Fruit fly (Drosophila melanogaster) whole organism, embryonic: ENCODE results near the gene CkIIalpha-i3.

Experiments
- ATbp ChIP-seq: fragments of 200-800 bp; sonication (Bioruptor generic); optimal IDR thresholded peaks from 2 replicates; lab custom pipeline; 2017; ENCODE audit warnings: missing biosample characterization, mild to moderate bottlenecking, missing genetic modification characterization, missing genetic modification reagents
- CG10209 ChIP-seq: fragments of 200-800 bp; sonication (Bioruptor generic); optimal IDR thresholded peaks from 3 replicates; lab custom pipeline; 2017; ENCODE audit warnings: missing biosample characterization, mild to moderate bottlenecking, missing genetic modification characterization, missing genetic modification reagents
- CG10366 ChIP-seq: fragments of 200-800 bp; sonication (Bioruptor generic); IDR thresholded peaks from 2 replicates; pipeline ENCODE4 v1.3.6; 2022; ENCODE audit warnings: missing biosample characterization, missing genetic modification characterization
- CG10462 ChIP-seq: fragments of 200-800 bp; sonication (Bioruptor generic); optimal IDR thresholded peaks from 2 replicates; lab custom pipeline; 2016; ENCODE audit warnings: missing biosample characterization, missing genetic modification characterization
- CG10654 ChIP-seq: fragments of 200-800 bp; sonication (Bioruptor generic); optimal IDR thresholded peaks from 2 replicates; lab custom pipeline; 2016; ENCODE audit warnings: missing biosample characterization, missing genetic modification characterization
- CG11560 ChIP-seq: fragments of 200-800 bp; sonication (Bioruptor generic); IDR thresholded peaks from 3 replicates; pipeline ENCODE4 v1.3.6; 2022; ENCODE audit warnings: missing biosample characterization, missing genetic modification characterization
- CG12744 ChIP-seq: fragments of 200-800 bp; sonication (Bioruptor generic); optimal IDR thresholded peaks from 2 replicates; lab custom pipeline; 2016; ENCODE audit warnings: missing biosample characterization, missing genetic modification characterization
- CG12942 ChIP-seq: fragments of 200-800 bp; sonication (Bioruptor generic); optimal IDR thresholded peaks from 3 replicates; lab custom pipeline; 2016; ENCODE audit warnings: missing biosample characterization, missing genetic modification characterization
- CG13775 ChIP-seq: fragments of 200-800 bp; sonication (Bioruptor generic); optimal IDR thresholded peaks from 3 replicates; lab custom pipeline; 2017; ENCODE audit warnings: missing biosample characterization, mild to moderate bottlenecking, missing genetic modification characterization
- CG14441 ChIP-seq: fragments of 200-800 bp; sonication (Bioruptor generic); IDR thresholded peaks from 2 replicates; pipeline ENCODE4 v1.3.6; 2022; ENCODE audit warnings: missing biosample characterization, missing genetic modification characterization
- CG1832 ChIP-seq: fragments of 200-800 bp; sonication (Bioruptor generic); optimal IDR thresholded peaks from 2 replicates; lab custom pipeline; 2017; ENCODE audit warnings: missing biosample characterization, mild to moderate bottlenecking, missing genetic modification characterization, inconsistent platforms
- CG32767 ChIP-seq: fragments of 200-800 bp; sonication (Bioruptor generic); IDR thresholded peaks from 2 replicates; pipeline ENCODE4 v1.3.6; 2022; ENCODE audit warnings: missing biosample characterization, missing genetic modification characterization
- CG4404 ChIP-seq: fragments of 200-800 bp; sonication (Bioruptor generic); IDR thresholded peaks from 2 replicates; pipeline ENCODE4 v1.3.6; 2022; ENCODE audit warnings: missing biosample characterization, missing genetic modification characterization
- CG4820 ChIP-seq: fragments of 200-800 bp; sonication (Bioruptor generic); optimal IDR thresholded peaks from 3 replicates; lab custom pipeline; 2016; ENCODE audit warnings: missing biosample characterization, missing genetic modification characterization
- CG5245 ChIP-seq: fragments of 200-800 bp; sonication (Bioruptor generic); optimal IDR thresholded peaks from 3 replicates; lab custom pipeline; 2016; ENCODE audit warnings: missing biosample characterization, missing genetic modification characterization
- CG6765 ChIP-seq: fragments of 200-800 bp; sonication (Bioruptor generic); optimal IDR thresholded peaks from 3 replicates; lab custom pipeline; 2017; ENCODE audit warnings: missing biosample characterization, mild to moderate bottlenecking, missing genetic modification characterization
- CG7357 ChIP-seq: fragments of 200-800 bp; sonication (Bioruptor generic); IDR thresholded peaks from 3 replicates; pipeline ENCODE4 v1.3.6; 2022; ENCODE audit warnings: missing biosample characterization, missing genetic modification characterization
- CG7745 ChIP-seq: fragments of 200-800 bp; sonication (Bioruptor generic); optimal IDR thresholded peaks from 2 replicates; lab custom pipeline; 2018; ENCODE audit warnings: missing biosample characterization, mild to moderate bottlenecking, missing genetic modification characterization, moderate library complexity
- CG7786 ChIP-seq: fragments of 200-800 bp; sonication (Bioruptor generic); optimal IDR thresholded peaks from 2 replicates; lab custom pipeline; 2016; ENCODE audit warnings: missing biosample characterization, missing genetic modification characterization
- CG8089 ChIP-seq: fragments of 200-800 bp; sonication (Bioruptor generic); optimal IDR thresholded peaks from 3 replicates; lab custom pipeline; 2016; ENCODE audit warnings: missing biosample characterization, missing genetic modification characterization
- CG8765 ChIP-seq: fragments of 200-800 bp; sonication (Bioruptor generic); IDR thresholded peaks from 2 replicates; pipeline ENCODE4 v1.3.6; 2022; ENCODE audit warnings: missing biosample characterization, missing genetic modification characterization
- CG9215 ChIP-seq: fragments of 200-800 bp; sonication (Bioruptor generic); IDR thresholded peaks from 2 replicates; pipeline ENCODE4 v1.3.6; 2022; ENCODE audit warnings: missing biosample characterization, missing genetic modification characterization
- CG9817 ChIP-seq: fragments of 200-800 bp; sonication (Bioruptor generic); optimal IDR thresholded peaks from 2 replicates; lab custom pipeline; 2018; ENCODE audit warnings: missing biosample characterization, mild to moderate bottlenecking, missing genetic modification characterization, moderate library complexity
- Deaf1 ChIP-seq: fragments of 200-800 bp; optimal IDR thresholded peaks from 3 replicates; lab custom pipeline; 2019; ENCODE audit warnings: missing biosample characterization, mild to moderate bottlenecking, missing genetic modification characterization, moderate library complexity
- Elba2 ChIP-seq: fragments of 200-800 bp; sonication (Bioruptor generic); optimal IDR thresholded peaks from 3 replicates; lab custom pipeline; 2016; ENCODE audit warnings: missing biosample characterization, missing genetic modification characterization
- GATAe ChIP-seq: fragments of 200-800 bp; sonication (Bioruptor generic); conservative IDR thresholded peaks from 2 replicates; pipeline ENCODE4 v1.3.6; 2022; ENCODE audit warnings: missing biosample characterization, missing genetic modification characterization
- HLH54F ChIP-seq: fragments of 200-800 bp; sonication (Bioruptor generic); optimal IDR thresholded peaks from 3 replicates; lab custom pipeline; 2016; ENCODE audit warnings: missing biosample characterization, missing genetic modification characterization
- HLHmδ ChIP-seq: fragments of 200-800 bp; sonication (Bioruptor generic); optimal IDR thresholded peaks from 2 replicates; lab custom pipeline; 2018; ENCODE audit warnings: missing biosample characterization, mild to moderate bottlenecking, missing genetic modification characterization, moderate library complexity
- HmgZ ChIP-seq: fragments of 200-800 bp; sonication (Bioruptor generic); optimal IDR thresholded peaks from 2 replicates; lab custom pipeline; 2018; ENCODE audit warnings: missing biosample characterization, mild to moderate bottlenecking, missing genetic modification characterization
- Hmr ChIP-seq: fragments of 200-800 bp; sonication (Bioruptor generic); optimal IDR thresholded peaks from 3 replicates; lab custom pipeline; 2017; ENCODE audit warnings: mild to moderate bottlenecking, missing biosample characterization, missing genetic modification reagents, missing genetic modification characterization
- Lim3 ChIP-seq: fragments of 200-800 bp; sonication (Bioruptor generic); IDR thresholded peaks from 2 replicates; pipeline ENCODE4 v1.3.6; 2022; ENCODE audit warnings: missing biosample characterization, missing genetic modification characterization
- Lpt ChIP-seq: fragments of >200 bp; optimal IDR thresholded peaks from 2 replicates; lab custom pipeline; 2018; ENCODE audit warnings: missing biosample characterization, missing genetic modification characterization
- Neu2 ChIP-seq: fragments of 200-800 bp; sonication (Bioruptor generic); optimal IDR thresholded peaks from 3 replicates; lab custom pipeline; 2016; ENCODE audit warnings: missing biosample characterization, missing genetic modification characterization, borderline replicate concordance
- Oaz ChIP-seq: fragments of 200-800 bp; sonication (Bioruptor generic); IDR thresholded peaks from 2 replicates; pipeline ENCODE4 v1.3.6; 2022; ENCODE audit warnings: missing biosample characterization, missing genetic modification characterization
- Tbp ChIP-seq: fragments of >200 bp; optimal IDR thresholded peaks from 2 replicates; lab custom pipeline; 2018; ENCODE audit warnings: missing biosample characterization, missing genetic modification characterization
- Xrp1 ChIP-seq: fragments of 200-800 bp; sonication (Bioruptor generic); IDR thresholded peaks from 2 replicates; pipeline ENCODE4 v1.3.6; 2022; ENCODE audit warnings: missing biosample characterization, missing genetic modification characterization
- eve ChIP-seq, 2 experiments: fragments of >200 bp; optimal IDR thresholded peaks; 2 replicates each; lab custom pipeline; 2017; ENCODE audit warnings: missing biosample characterization in 2 of 2, missing genetic modification characterization in 2 of 2
- eyg ChIP-seq: fragments of 200-800 bp; sonication (Bioruptor generic); optimal IDR thresholded peaks from 3 replicates; lab custom pipeline; 2016; ENCODE audit warnings: missing biosample characterization, missing genetic modification characterization
- gcm ChIP-seq: fragments of 200-800 bp; sonication (Bioruptor generic); optimal IDR thresholded peaks from 2 replicates; lab custom pipeline; 2019; ENCODE audit warnings: missing biosample characterization, mild to moderate bottlenecking, missing genetic modification characterization, moderate library complexity
- gsb-n ChIP-seq: fragments of 200-800 bp; sonication (Bioruptor generic); optimal IDR thresholded peaks from 3 replicates; lab custom pipeline; 2018; ENCODE audit warnings: missing biosample characterization, mild to moderate bottlenecking, missing genetic modification characterization
- hth ChIP-seq: fragments of >200 bp; optimal IDR thresholded peaks from 2 replicates; lab custom pipeline; 2017; ENCODE audit warnings: inconsistent platforms
- inv ChIP-seq: fragments of 200-800 bp; sonication (Bioruptor generic); IDR thresholded peaks from 2 replicates; pipeline ENCODE4 v1.3.6; 2022; ENCODE audit warnings: missing biosample characterization, missing genetic modification characterization; ENCODE audit not compliant: partially characterized antibody
- jing ChIP-seq: fragments of 200-800 bp; sonication (Bioruptor generic); optimal IDR thresholded peaks from 2 replicates; lab custom pipeline; 2018; ENCODE audit warnings: missing biosample characterization, mild to moderate bottlenecking, missing genetic modification characterization
- ken ChIP-seq: fragments of 200-800 bp; sonication (Bioruptor generic); IDR thresholded peaks from 3 replicates; pipeline ENCODE4 v1.3.6; 2022; ENCODE audit warnings: missing biosample characterization, missing genetic modification characterization
- lab ChIP-seq: fragments of 200-800 bp; sonication (Bioruptor generic); optimal IDR thresholded peaks from 3 replicates; lab custom pipeline; 2017; ENCODE audit warnings: missing biosample characterization, missing genetic modification characterization, mild to moderate bottlenecking, moderate library complexity, missing genetic modification reagents
- peb ChIP-seq: fragments of 200-800 bp; sonication (Bioruptor generic); IDR thresholded peaks from 2 replicates; pipeline ENCODE4 v1.3.6; 2022; ENCODE audit warnings: missing biosample characterization, missing genetic modification characterization
- run ChIP-seq: fragments of 200-800 bp; sonication (Bioruptor generic); optimal IDR thresholded peaks from 3 replicates; lab custom pipeline; 2018; ENCODE audit warnings: missing biosample characterization, mild to moderate bottlenecking, missing genetic modification characterization
- sna ChIP-seq: fragments of 200-800 bp; sonication (Bioruptor generic); IDR thresholded peaks from 2 replicates; pipeline ENCODE4 v1.3.6; 2022; ENCODE audit warnings: missing biosample characterization, missing genetic modification characterization; ENCODE audit not compliant: partially characterized antibody
- sr ChIP-seq: fragments of 200-800 bp; sonication (Bioruptor generic); IDR thresholded peaks from 3 replicates; pipeline ENCODE4 v1.3.6; 2022; ENCODE audit warnings: missing biosample characterization, missing genetic modification characterization
- ssp ChIP-seq: fragments of 200-800 bp; sonication (Bioruptor generic); IDR thresholded peaks from 2 replicates; pipeline ENCODE4 v1.3.6; 2022; ENCODE audit warnings: missing biosample characterization, missing genetic modification characterization
- zfh2 ChIP-seq: fragments of 200-800 bp; sonication (Bioruptor generic); optimal IDR thresholded peaks from 2 replicates; lab custom pipeline; 2016; ENCODE audit warnings: missing biosample characterization, missing genetic modification characterization

Gene CkIIalpha-i3

DNA sequence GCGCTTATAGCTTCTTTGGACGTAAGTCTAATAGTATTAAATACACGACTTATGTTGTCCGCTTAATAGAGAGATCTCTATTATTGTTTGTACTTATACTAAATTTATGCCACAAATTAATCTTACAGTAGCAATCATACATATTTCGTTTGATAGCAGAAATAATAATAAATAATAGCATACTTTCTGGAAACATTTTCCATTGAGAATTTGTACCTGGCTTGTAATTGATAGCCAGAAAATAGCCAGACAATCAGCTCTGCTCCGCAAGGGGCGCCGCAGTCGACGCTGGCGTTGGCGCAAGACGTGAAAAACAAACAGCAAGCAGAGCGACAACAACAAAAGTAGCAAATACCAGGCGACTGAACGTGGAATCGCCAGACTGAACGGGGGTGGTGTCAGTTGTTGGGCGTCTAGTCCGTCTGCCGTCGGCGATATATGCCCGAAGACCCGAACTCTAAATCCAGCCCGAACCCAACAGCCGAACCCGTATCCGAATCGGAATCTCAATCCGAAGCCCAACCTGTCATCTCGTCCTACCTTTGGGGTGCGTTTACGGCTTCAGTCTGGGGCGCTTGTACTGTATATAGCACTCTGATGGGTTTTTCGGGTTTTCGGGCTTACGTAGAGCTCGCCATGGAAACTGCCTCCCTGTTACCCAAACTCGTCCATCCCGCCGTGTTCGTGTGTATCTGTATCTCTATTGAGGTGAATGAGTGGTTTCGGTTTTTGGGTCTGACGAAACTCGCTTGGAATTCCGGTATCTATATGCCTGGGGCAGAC lies 10.8 kb downstream of the CkIIalpha-i3 start (continued):
- TF ChIP-seq Deaf1 (peak; percentile 99), CG11560 (tag; lab: Robert Waterston, UW) (no peak), Elba2 (GFP tag; lab: Kevin White, UChicago) (no peak), CG10462 (GFP tag; lab: Kevin White, UChicago) (no peak), CG7745 (tag; lab: Kevin White, UChicago) (no peak), CG4820 (GFP tag; lab: Kevin White, UChicago) (peak; percentile 30), CG8765 (no peak), sr (no peak), gcm (GFP tag; lab: Kevin White, UChicago) (no peak), CG12744 (GFP tag; lab: Kevin White, UChicago) (no peak), eyg (GFP tag; lab: Kevin White, UChicago) (no peak), HLHmδ (GFP tag; lab: Kevin White, UChicago) (no peak), peb (GFP tag; lab: Robert Waterston, UW) (no peak), CG1832 (no peak), CG10654 (GFP tag; lab: Kevin White, UChicago) (no peak), Xrp1 (no peak), CG10209 (GFP tag; lab: Kevin White, UChicago) (peak; percentile 97), CG10366 (no peak), CG5245 (no peak), Hmr (GFP tag; lab: Kevin White, UChicago) (peak; percentile 61), CG7786 (GFP tag; lab: Kevin White, UChicago) (peak; percentile 35), lab (GFP tag; lab: Kevin White, UChicago) (peak; percentile 8), Oaz (no peak), gsb-n (no peak), CG7357 (GFP tag; lab: Robert Waterston, UW) (no peak), Lpt (GFP tag; lab: Kevin White, UChicago) (no peak), ssp (GFP tag; lab: Robert Waterston, UW) (0 out of 2 replicates have a peak, but pooled peaks have one; percentile 4), CG13775 (GFP tag; lab: Kevin White, UChicago) (peak; percentile 60), ken (GFP tag; lab: Robert Waterston, UW) (no peak), Tbp (GFP tag; lab: Kevin White, UChicago) (peak; percentile 96), sna (GFP tag; lab: Robert Waterston, UW) (no peak), inv (GFP tag; lab: Robert Waterston, UW) (no peak), CG9215 (GFP tag; lab: Robert Waterston, UW) (peak; percentile 28; the same call in 1 of the 2 replicates), CG6765 (GFP tag; lab: Kevin White, UChicago) (no peak), run (no peak), CG14441 (GFP tag; lab: Robert Waterston, UW) (no peak), CG8089 (GFP tag; lab: Kevin White, UChicago) (no peak), eve (GFP tag; optimal IDR thresholded peaks at IDR 0.05; lab: Kevin White, UChicago) (no peak), jing (GFP tag; lab: Kevin White, UChicago) (peak; percentile 19), Neu2 (GFP tag; lab: Kevin White, UChicago) (no peak), HLH54F (GFP tag; lab: Kevin White, UChicago) (no peak), zfh2 (GFP tag; lab: Kevin White, UChicago) (peak; percentile 34), GATAe (GFP tag; lab: Robert Waterston, UW) (no peak), ATbp (GFP tag; lab: Kevin White, UChicago) (peak; percentile 9), hth (lab: Kevin White, UChicago) (no peak), CG32767 (no peak), HmgZ (tag; lab: Kevin White, UChicago) (no peak), CG9817 (tag; lab: Kevin White, UChicago) (peak; percentile 31), Lim3 (GFP tag; lab: Robert Waterston, UW) (no peak), CG4404 (GFP tag; lab: Robert Waterston, UW) (no peak), CG12942 (GFP tag; lab: Kevin White, UChicago) (no peak)
